Fruit fly (Drosophila melanogaster) whole organism, embryonic: ENCODE results near the gene dwg.
A peak's percentile ranks its signal among the peaks of the same experiment; 100 is the strongest.

ENCODE experiments used
- B-H1 ChIP-seq: fragments of 200-800 bp; sonication (Bioruptor generic); IDR thresholded peaks from 3 replicates; pipeline ENCODE4 v1.3.6; 2022; ENCODE audit warnings: missing biosample characterization, missing genetic modification characterization
- B-H2 ChIP-seq: fragments of 200-800 bp; sonication (Bioruptor generic); optimal IDR thresholded peaks from 2 replicates; lab custom pipeline; 2018; ENCODE audit warnings: missing biosample characterization, mild to moderate bottlenecking, missing genetic modification characterization
- Bdp1 ChIP-seq: fragments of 200-800 bp; sonication (Bioruptor generic); optimal IDR thresholded peaks from 3 replicates; lab custom pipeline; 2016; ENCODE audit warnings: missing biosample characterization, missing genetic modification characterization
- CG10979 ChIP-seq: fragments of 200-800 bp; sonication (Bioruptor generic); optimal IDR thresholded peaks from 2 replicates; lab custom pipeline; 2018; ENCODE audit warnings: missing biosample characterization, mild to moderate bottlenecking, missing genetic modification characterization, moderate library complexity
- CG11093 ChIP-seq: fragments of 200-800 bp; sonication (Bioruptor generic); IDR thresholded peaks from 3 replicates; pipeline ENCODE4 v1.3.6; 2022; ENCODE audit warnings: missing biosample characterization, missing genetic modification characterization
- CG11247 ChIP-seq: fragments of 200-800 bp; sonication (Bioruptor generic); IDR thresholded peaks from 2 replicates; pipeline ENCODE4 v1.3.6; 2022; ENCODE audit warnings: missing biosample characterization, missing genetic modification characterization
- CG11696 ChIP-seq: fragments of 200-800 bp; sonication (Bioruptor generic); IDR thresholded peaks from 2 replicates; pipeline ENCODE4 v1.3.6; 2022; ENCODE audit warnings: missing biosample characterization, missing genetic modification characterization
- CG12071 ChIP-seq: fragments of 200-800 bp; sonication (Bioruptor generic); optimal IDR thresholded peaks from 3 replicates; lab custom pipeline; 2018; ENCODE audit warnings: missing biosample characterization, mild to moderate bottlenecking, missing genetic modification characterization
- CG12219 ChIP-seq: fragments of 200-800 bp; sonication (Bioruptor generic); optimal IDR thresholded peaks from 3 replicates; lab custom pipeline; 2018; ENCODE audit warnings: missing biosample characterization, mild to moderate bottlenecking, missing genetic modification characterization
- CG12659 ChIP-seq: fragments of 200-800 bp; sonication (Bioruptor generic); optimal IDR thresholded peaks from 3 replicates; lab custom pipeline; 2017; ENCODE audit warnings: mild to moderate bottlenecking, missing biosample characterization, missing genetic modification reagents, missing genetic modification characterization
- CG12942 ChIP-seq: fragments of 200-800 bp; sonication (Bioruptor generic); optimal IDR thresholded peaks from 3 replicates; lab custom pipeline; 2016; ENCODE audit warnings: missing biosample characterization, missing genetic modification characterization
- CG14050 ChIP-seq: fragments of 200-800 bp; sonication (Bioruptor generic); IDR thresholded peaks from 3 replicates; pipeline ENCODE4 v1.3.6; 2022; ENCODE audit warnings: missing biosample characterization, missing genetic modification characterization
- CG16779 ChIP-seq: fragments of 200-800 bp; sonication (Bioruptor generic); IDR thresholded peaks from 2 replicates; pipeline ENCODE4 v1.3.6; 2022; ENCODE audit warnings: missing biosample characterization, missing genetic modification characterization
- CG1832 ChIP-seq: fragments of 200-800 bp; sonication (Bioruptor generic); optimal IDR thresholded peaks from 2 replicates; lab custom pipeline; 2017; ENCODE audit warnings: missing biosample characterization, mild to moderate bottlenecking, missing genetic modification characterization, inconsistent platforms
- CG2889 ChIP-seq: fragments of 200-800 bp; sonication (Bioruptor generic); IDR thresholded peaks from 3 replicates; pipeline ENCODE4 v1.3.6; 2022; ENCODE audit warnings: missing biosample characterization, missing genetic modification characterization
- CG30431 ChIP-seq: fragments of 200-800 bp; sonication (Bioruptor generic); optimal IDR thresholded peaks from 2 replicates; lab custom pipeline; 2017; ENCODE audit warnings: missing biosample characterization, missing genetic modification characterization
- CG3407 ChIP-seq: fragments of 200-800 bp; sonication (Bioruptor generic); optimal IDR thresholded peaks from 2 replicates; lab custom pipeline; 2018; ENCODE audit warnings: missing biosample characterization, mild to moderate bottlenecking, missing genetic modification characterization
- CG4360 ChIP-seq: fragments of 200-800 bp; sonication (Bioruptor generic); IDR thresholded peaks from 2 replicates; pipeline ENCODE4 v1.3.6; 2022; ENCODE audit warnings: missing biosample characterization, missing genetic modification characterization
- CG43689 ChIP-seq: fragments of 200-800 bp; sonication (Bioruptor generic); IDR thresholded peaks from 2 replicates; pipeline ENCODE4 v1.3.6; 2022; ENCODE audit warnings: missing biosample characterization, missing genetic modification characterization
- CG4617 ChIP-seq: fragments of 200-800 bp; sonication (Bioruptor generic); optimal IDR thresholded peaks from 3 replicates; lab custom pipeline; 2016; ENCODE audit warnings: missing biosample characterization, missing genetic modification characterization, borderline replicate concordance
- CG7786 ChIP-seq: fragments of 200-800 bp; sonication (Bioruptor generic); optimal IDR thresholded peaks from 2 replicates; lab custom pipeline; 2016; ENCODE audit warnings: missing biosample characterization, missing genetic modification characterization
- CG7963 ChIP-seq: fragments of 200-800 bp; sonication (Bioruptor generic); IDR thresholded peaks from 3 replicates; pipeline ENCODE4 v1.3.6; 2022; ENCODE audit warnings: missing biosample characterization, missing genetic modification characterization; ENCODE audit not compliant: partially characterized antibody
- CG7987 ChIP-seq: fragments of 200-800 bp; sonication (Bioruptor generic); optimal IDR thresholded peaks from 2 replicates; lab custom pipeline; 2018; ENCODE audit warnings: missing biosample characterization, mild to moderate bottlenecking, missing genetic modification characterization, moderate library complexity
- CG9727 ChIP-seq: fragments of 200-800 bp; sonication (Bioruptor generic); optimal IDR thresholded peaks from 3 replicates; lab custom pipeline; 2017; ENCODE audit warnings: missing biosample characterization, mild to moderate bottlenecking, missing genetic modification characterization
- CTCF ChIP-seq: fragments of 200-800 bp; sonication (Bioruptor generic); optimal IDR thresholded peaks from 2 replicates; lab custom pipeline; 2017; ENCODE audit warnings: missing biosample characterization, mild to moderate bottlenecking, missing genetic modification characterization, moderate library complexity
- CrebB ChIP-seq: fragments of 200-800 bp; sonication (Bioruptor generic); optimal IDR thresholded peaks from 3 replicates; lab custom pipeline; 2018; ENCODE audit warnings: missing biosample characterization, mild to moderate bottlenecking, missing genetic modification characterization
- Eip74EF ChIP-seq, 2 experiments: fragments of 200-800 bp in 1 of 2; fragments of >200 bp in 1 of 2; sonication (Bioruptor generic) in 1 of 2; optimal IDR thresholded peaks; 2 replicates each; lab custom pipeline; 2017 to 2019; ENCODE audit warnings: missing biosample characterization in 2 of 2, missing genetic modification characterization in 2 of 2, mild to moderate bottlenecking in 1 of 2, moderate library complexity in 1 of 2
- Jarid2 ChIP-seq: fragments of 200-800 bp; sonication (Bioruptor generic); optimal IDR thresholded peaks from 3 replicates; lab custom pipeline; 2017; ENCODE audit warnings: mild to moderate bottlenecking, missing biosample characterization, missing genetic modification reagents, missing genetic modification characterization
- Kr ChIP-seq: fragments of 200-800 bp; sonication (Bioruptor generic); optimal IDR thresholded peaks from 2 replicates; lab custom pipeline; 2017; ENCODE audit warnings: missing biosample characterization, mild to moderate bottlenecking, missing genetic modification characterization
- Mrtf ChIP-seq: fragments of 200-800 bp; sonication (Bioruptor generic); IDR thresholded peaks from 3 replicates; pipeline ENCODE4 v1.3.6; 2022; ENCODE audit warnings: missing biosample characterization, missing genetic modification characterization
- NfI ChIP-seq: fragments of 200-800 bp; sonication (Bioruptor generic); optimal IDR thresholded peaks from 3 replicates; lab custom pipeline; 2018; ENCODE audit warnings: missing biosample characterization, mild to moderate bottlenecking, missing genetic modification characterization, moderate library complexity
- Optix ChIP-seq: fragments of 200-800 bp; sonication (Bioruptor generic); IDR thresholded peaks from 3 replicates; pipeline ENCODE4 v1.3.6; 2022; ENCODE audit warnings: missing biosample characterization, missing genetic modification characterization
- bbx ChIP-seq: fragments of 200-800 bp; sonication (Bioruptor generic); IDR thresholded peaks from 2 replicates; pipeline ENCODE4 v1.3.6; 2022; ENCODE audit warnings: missing biosample characterization, missing genetic modification characterization; ENCODE audit not compliant: partially characterized antibody
- bigmax ChIP-seq: fragments of 200-800 bp; sonication (Bioruptor generic); optimal IDR thresholded peaks from 2 replicates; lab custom pipeline; 2018; ENCODE audit warnings: missing biosample characterization, mild to moderate bottlenecking, missing genetic modification characterization
- cad ChIP-seq: fragments of >200 bp; optimal IDR thresholded peaks from 2 replicates; lab custom pipeline; 2017; ENCODE audit warnings: missing biosample characterization, missing genetic modification characterization
- esg ChIP-seq: fragments of 200-800 bp; sonication (Bioruptor generic); conservative IDR thresholded peaks from 2 replicates; pipeline ENCODE4 v1.3.6; 2022; ENCODE audit warnings: missing biosample characterization, missing genetic modification characterization
- ftz-f1 ChIP-seq: fragments of 200-800 bp; sonication (Bioruptor generic); optimal IDR thresholded peaks from 2 replicates; lab custom pipeline; 2016; ENCODE audit warnings: missing biosample characterization, missing genetic modification characterization
- gcm ChIP-seq: fragments of 200-800 bp; sonication (Bioruptor generic); optimal IDR thresholded peaks from 2 replicates; lab custom pipeline; 2019; ENCODE audit warnings: missing biosample characterization, mild to moderate bottlenecking, missing genetic modification characterization, moderate library complexity
- grau ChIP-seq: fragments of 200-800 bp; optimal IDR thresholded peaks from 3 replicates; lab custom pipeline; 2019; ENCODE audit warnings: missing biosample characterization, mild to moderate bottlenecking, missing genetic modification characterization, moderate library complexity
- gsb ChIP-seq: fragments of 200-800 bp; sonication (Bioruptor generic); IDR thresholded peaks from 2 replicates; pipeline ENCODE4 v1.3.6; 2022; ENCODE audit warnings: missing biosample characterization, missing genetic modification characterization
- gt ChIP-seq: fragments of 200-800 bp; sonication (Bioruptor generic); IDR thresholded peaks from 2 replicates; pipeline ENCODE4 v1.3.6; 2022; ENCODE audit warnings: missing biosample characterization, missing genetic modification characterization
- inv ChIP-seq: fragments of 200-800 bp; sonication (Bioruptor generic); IDR thresholded peaks from 2 replicates; pipeline ENCODE4 v1.3.6; 2022; ENCODE audit warnings: missing biosample characterization, missing genetic modification characterization; ENCODE audit not compliant: partially characterized antibody
- jigr1 ChIP-seq: fragments of 200-800 bp; sonication (Bioruptor generic); IDR thresholded peaks from 3 replicates; pipeline ENCODE4 v1.3.6; 2022; ENCODE audit warnings: missing biosample characterization, missing genetic modification characterization
- jumu ChIP-seq: fragments of 200-800 bp; sonication (Bioruptor generic); optimal IDR thresholded peaks from 3 replicates; lab custom pipeline; 2016; ENCODE audit warnings: missing biosample characterization, missing genetic modification characterization
- mld ChIP-seq: fragments of 200-800 bp; sonication (Bioruptor generic); IDR thresholded peaks from 3 replicates; pipeline ENCODE4 v1.3.6; 2022; ENCODE audit warnings: missing biosample characterization, missing genetic modification characterization; ENCODE audit not compliant: partially characterized antibody
- oc ChIP-seq: fragments of 200-800 bp; sonication (Bioruptor generic); optimal IDR thresholded peaks from 2 replicates; lab custom pipeline; 2018; ENCODE audit warnings: missing biosample characterization, mild to moderate bottlenecking, missing genetic modification characterization, moderate library complexity
- pho ChIP-seq: fragments of 200-800 bp; sonication (Bioruptor generic); optimal IDR thresholded peaks from 2 replicates; lab custom pipeline; 2016; ENCODE audit warnings: missing biosample characterization, missing genetic modification characterization
- psq ChIP-seq: fragments of 200-800 bp; sonication (Bioruptor generic); optimal IDR thresholded peaks from 2 replicates; lab custom pipeline; 2017; ENCODE audit warnings: missing biosample characterization, missing genetic modification characterization
- run ChIP-seq: fragments of 200-800 bp; sonication (Bioruptor generic); optimal IDR thresholded peaks from 3 replicates; lab custom pipeline; 2018; ENCODE audit warnings: missing biosample characterization, mild to moderate bottlenecking, missing genetic modification characterization
- scrt ChIP-seq: fragments of 200-800 bp; sonication (Bioruptor generic); optimal IDR thresholded peaks from 2 replicates; lab custom pipeline; 2018; ENCODE audit warnings: missing biosample characterization, mild to moderate bottlenecking, missing genetic modification characterization, moderate library complexity
- tio ChIP-seq: fragments of 200-800 bp; sonication (Bioruptor generic); optimal IDR thresholded peaks from 2 replicates; lab custom pipeline; 2017; ENCODE audit warnings: missing biosample characterization, missing genetic modification characterization, inconsistent platforms
- wor ChIP-seq: fragments of 200-800 bp; sonication (Bioruptor generic); IDR thresholded peaks from 2 replicates; pipeline ENCODE4 v1.3.6; 2022; ENCODE audit warnings: missing biosample characterization, missing genetic modification characterization

Gene dwg

DNA sequence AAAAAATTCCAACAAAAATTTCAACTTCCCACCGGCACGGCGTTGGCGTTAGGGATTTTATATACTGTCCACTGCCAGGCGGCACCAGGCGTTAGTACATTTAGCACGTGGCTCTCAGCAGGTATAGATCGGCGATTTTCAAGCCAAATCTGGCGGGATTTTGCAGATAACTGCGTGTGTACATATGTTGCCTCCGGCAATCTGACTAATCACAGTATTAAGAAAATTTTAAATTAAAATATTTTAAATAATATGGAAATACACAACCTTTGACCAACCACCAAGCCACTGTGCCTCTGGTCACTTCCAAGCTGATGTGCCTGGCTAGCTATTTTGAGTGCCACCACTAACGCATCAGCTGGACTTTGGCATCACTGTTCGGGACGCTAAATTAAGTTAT, 4.6 kb downstream of the dwg start, which contains the start of the genes ttm50 and CG2712 (continued):
- TF ChIP-seq CG4617 (GFP tag; lab: Kevin White, UChicago) (peak; percentile 50), CG10979 (peak; percentile 52), CG7786 (GFP tag; lab: Kevin White, UChicago) (no peak), ftz-f1 (no peak), scrt (GFP tag; lab: Kevin White, UChicago) (no peak), CG11696 (no peak), B-H1 (no peak), CG12071 (GFP tag; lab: Kevin White, UChicago) (no peak), wor (GFP tag; lab: Robert Waterston, UW) (no peak), CG11093 (GFP tag; lab: Robert Waterston, UW) (peak; percentile 62; the same call in 1 of the 3 replicates), CG1832 (GFP tag; lab: Kevin White, UChicago) (no peak), CG7987 (no peak), esg (GFP tag; lab: Robert Waterston, UW) (peak; percentile 25; the same call in 1 of the 2 replicates), Bdp1 (no peak), psq (no peak), CG11247 (GFP tag; lab: Robert Waterston, UW) (peak; percentile 23; the same call in 1 of the 2 replicates), pho (GFP tag; lab: Kevin White, UChicago) (no peak), gt (GFP tag; lab: Robert Waterston, UW) (no peak), Kr (GFP tag; lab: Kevin White, UChicago) (no peak), CG14050 (peak; percentile 22; the same call in 2 of the 3 replicates), jumu (GFP tag; lab: Kevin White, UChicago) (no peak), inv (GFP tag; lab: Robert Waterston, UW) (no peak), CG16779 (no peak), CG9727 (GFP tag; lab: Kevin White, UChicago) (peak; percentile 70), B-H2 (no peak), mld (GFP tag; lab: Robert Waterston, UW) (no peak), CG12219 (GFP tag; lab: Kevin White, UChicago) (no peak), Jarid2 (GFP tag; lab: Kevin White, UChicago) (no peak), grau (peak; percentile 74), bbx (GFP tag; lab: Robert Waterston, UW) (no peak), CG4360 (GFP tag; lab: Robert Waterston, UW) (no peak), NfI (GFP tag; lab: Kevin White, UChicago) (peak; percentile 65), bigmax (no peak), CG30431 (GFP tag; lab: Kevin White, UChicago) (no peak), Mrtf (GFP tag; lab: Robert Waterston, UW) (peak; percentile 53; the same call in 1 of the 3 replicates), Optix (peak; percentile 31; the same call in 1 of the 3 replicates), CTCF (GFP tag; lab: Kevin White, UChicago) (no peak), Eip74EF (GFP tag; optimal IDR thresholded peaks at IDR 0.05; lab: Kevin White, UChicago) (no peak), cad (GFP tag; lab: Kevin White, UChicago) (no peak), CG12659 (GFP tag; lab: Kevin White, UChicago) (peak; percentile 76), CG3407 (no peak), CG43689 (GFP tag; lab: Robert Waterston, UW) (no peak), tio (GFP tag; lab: Kevin White, UChicago) (no peak), jigr1 (no peak), CG7963 (no peak), gcm (no peak), CG2889 (GFP tag; lab: Robert Waterston, UW) (no peak), gsb (GFP tag; lab: Robert Waterston, UW) (no peak; the same call in 1 of the 2 replicates), oc (tag; lab: Kevin White, UChicago) (no peak), run (tag; lab: Kevin White, UChicago) (no peak), CG12942 (GFP tag; lab: Kevin White, UChicago) (no peak), CrebB (no peak)
